Worm (Caenorhabditis elegans) whole organism, L2 larva: ENCODE measurements around the gene smex-2.
"Not testable (repeated sequence)": the region's sequence is repeated elsewhere in the genome, so short reads cannot be mapped to it uniquely, and the experiment has no call there.

Source experiments
- F13H6.1 ChIP-seq: sonication (generic microtip); optimal IDR thresholded peaks from 2 replicates; lab custom pipeline; 2016; ENCODE audit warnings: missing genetic modification characterization, missing compliant biosample characterization
- Y55F3AM.14 ChIP-seq: fragments of 200-800 bp; sonication (Bioruptor generic); optimal IDR thresholded peaks from 2 replicates; lab custom pipeline; 2018; ENCODE audit warnings: mild to moderate bottlenecking, missing genetic modification characterization, missing compliant biosample characterization
- ZK546.5 ChIP-seq: sonication (generic microtip); optimal IDR thresholded peaks from 2 replicates; lab custom pipeline; 2017; ENCODE audit warnings: missing biosample characterization, missing genetic modification characterization
- blmp-1 ChIP-seq: sonication (generic microtip); optimal IDR thresholded peaks from 2 replicates; lab custom pipeline; 2017; ENCODE audit warnings: missing genetic modification characterization, mild to moderate bottlenecking, missing compliant biosample characterization, antibody characterized with exemption, moderate library complexity; ENCODE audit not compliant: insufficient read depth
- ceh-16 ChIP-seq: fragments of 150-350 bp; optimal IDR thresholded peaks from 2 replicates; lab custom pipeline; 2014; ENCODE audit warnings: missing biosample characterization, missing genetic modification characterization
- crh-2 ChIP-seq: sonication (generic microtip); optimal IDR thresholded peaks from 2 replicates; lab custom pipeline; 2017; ENCODE audit warnings: missing biosample characterization, missing genetic modification characterization
- dmd-4 ChIP-seq: sonication (generic microtip); optimal IDR thresholded peaks from 2 replicates; lab custom pipeline; 2017; ENCODE audit warnings: missing biosample characterization, missing genetic modification characterization
- elt-3 ChIP-seq: sonication (generic microtip); optimal IDR thresholded peaks from 2 replicates; lab custom pipeline; 2017; ENCODE audit warnings: missing biosample characterization, missing genetic modification characterization
- fos-1 ChIP-seq: fragments of 150-350 bp; optimal IDR thresholded peaks from 2 replicates; lab custom pipeline; 2014; ENCODE audit warnings: missing biosample characterization, missing genetic modification characterization
- gmeb-1 ChIP-seq: fragments of 150-350 bp; optimal IDR thresholded peaks from 2 replicates; lab custom pipeline; 2014; ENCODE audit warnings: missing biosample characterization, missing genetic modification characterization
- lin-11 ChIP-seq: fragments of 150-350 bp; sonication (generic microtip); optimal IDR thresholded peaks from 2 replicates; lab custom pipeline; 2014; ENCODE audit warnings: missing biosample characterization, missing genetic modification characterization, inconsistent platforms, mixed read lengths
- lin-39 ChIP-seq: fragments of 150-350 bp; optimal IDR thresholded peaks from 2 replicates; lab custom pipeline; 2014; ENCODE audit warnings: missing biosample characterization, missing genetic modification reagents, missing genetic modification characterization
- mab-5 ChIP-seq: fragments of 150-350 bp; optimal IDR thresholded peaks from 2 replicates; lab custom pipeline; 2014; ENCODE audit warnings: missing biosample characterization, missing genetic modification characterization
- mbf-1 ChIP-seq: sonication (generic microtip); optimal IDR thresholded peaks from 2 replicates; lab custom pipeline; 2017; ENCODE audit warnings: missing biosample characterization, missing genetic modification characterization
- nhr-11 ChIP-seq: fragments of 150-350 bp; optimal IDR thresholded peaks from 2 replicates; lab custom pipeline; 2014; ENCODE audit warnings: missing biosample characterization, missing genetic modification characterization
- nhr-129 ChIP-seq: fragments of 150-350 bp; optimal IDR thresholded peaks from 2 replicates; lab custom pipeline; 2014; ENCODE audit warnings: missing biosample characterization, missing genetic modification characterization
- nhr-21 ChIP-seq: fragments of 150-350 bp; optimal IDR thresholded peaks from 2 replicates; lab custom pipeline; 2014; ENCODE audit warnings: missing biosample characterization, missing genetic modification characterization
- nhr-237 ChIP-seq: fragments of 150-350 bp; optimal IDR thresholded peaks from 2 replicates; lab custom pipeline; 2014; ENCODE audit warnings: missing biosample characterization, missing genetic modification characterization
- nhr-25 ChIP-seq: fragments of 150-350 bp; sonication (generic microtip); optimal IDR thresholded peaks from 3 replicates; lab custom pipeline; 2014; ENCODE audit warnings: missing biosample characterization, missing genetic modification characterization
- nhr-77 ChIP-seq: fragments of 150-350 bp; optimal IDR thresholded peaks from 2 replicates; lab custom pipeline; 2014; ENCODE audit warnings: missing biosample characterization, missing genetic modification characterization
- peb-1 ChIP-seq: fragments of 150-350 bp; optimal IDR thresholded peaks from 2 replicates; lab custom pipeline; 2014; ENCODE audit warnings: missing biosample characterization, missing genetic modification characterization
- skn-1 ChIP-seq: sonication (generic microtip); optimal IDR thresholded peaks from 2 replicates; lab custom pipeline; 2017; ENCODE audit warnings: missing biosample characterization, missing genetic modification characterization
- sma-3 ChIP-seq: sonication (generic microtip); optimal IDR thresholded peaks from 2 replicates; lab custom pipeline; 2016; ENCODE audit warnings: missing genetic modification reagents, missing genetic modification characterization, missing compliant biosample characterization
- sma-9 ChIP-seq, 2 experiments: fragments of 150-350 bp in 1 of 2; sonication (generic microtip) in 1 of 2; optimal IDR thresholded peaks; 2 replicates each; lab custom pipeline; 2014 to 2016; ENCODE audit warnings: missing genetic modification characterization in 2 of 2, mild to moderate bottlenecking in 1 of 2, missing biosample characterization in 1 of 2, missing compliant biosample characterization in 1 of 2, missing genetic modification reagents in 1 of 2, moderate library complexity in 1 of 2
- unc-55 ChIP-seq: fragments of 150-350 bp; sonication (generic microtip); optimal IDR thresholded peaks from 3 replicates; lab custom pipeline; 2014; ENCODE audit warnings: missing biosample characterization, missing genetic modification reagents, missing genetic modification characterization
- zag-1 ChIP-seq: fragments of 150-350 bp; optimal IDR thresholded peaks from 2 replicates; lab custom pipeline; 2014; ENCODE audit warnings: missing biosample characterization, missing genetic modification characterization
- ztf-1 ChIP-seq: fragments of 200-800 bp; sonication (Bioruptor generic); conservative IDR thresholded peaks from 2 replicates; pipeline ENCODE4 v1.3.6; 2022; ENCODE audit warnings: missing genetic modification characterization, missing compliant biosample characterization

smex-2 gene

DNA sequence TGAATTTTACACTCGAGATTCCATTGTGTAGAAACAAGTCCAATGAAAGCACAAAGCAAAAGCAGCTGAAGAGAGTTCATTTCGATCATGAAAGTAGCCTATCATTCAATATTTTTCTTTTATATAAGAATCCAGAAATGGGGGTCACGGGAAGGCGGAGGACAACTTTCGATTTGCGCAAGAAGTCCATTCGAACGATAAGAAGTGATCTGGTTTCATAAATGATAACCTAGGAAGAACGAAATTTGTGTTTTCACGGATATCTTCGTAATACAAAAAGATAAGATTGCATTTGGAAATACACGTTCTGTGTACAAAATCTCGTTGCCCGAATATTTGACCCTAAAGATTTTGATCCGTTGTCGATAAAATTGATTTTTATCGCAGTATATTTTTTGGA lies 7.8 kb downstream of the smex-2 start, which contains the start of gene Y102A11A.5:
Y102A11A.5 (minus strand) TSS at position 175 of the 400 bp plus-strand sequence.
- TF ChIP-seq nhr-237 (tag; lab: Kevin White, UChicago) (no peak), nhr-21 (tag; lab: Kevin White, UChicago) (peak; percentile 45)

ce11 chrX:2030871-2031270 lies 8.4 kb downstream of the smex-2 start:
- TF ChIP-seq skn-1 (tag; lab: Kevin White, UChicago) (no peak), nhr-11 (tag; lab: Kevin White, UChicago) (no peak), lin-39 (tag; lab: Kevin White, UChicago) (no peak)

DNA sequence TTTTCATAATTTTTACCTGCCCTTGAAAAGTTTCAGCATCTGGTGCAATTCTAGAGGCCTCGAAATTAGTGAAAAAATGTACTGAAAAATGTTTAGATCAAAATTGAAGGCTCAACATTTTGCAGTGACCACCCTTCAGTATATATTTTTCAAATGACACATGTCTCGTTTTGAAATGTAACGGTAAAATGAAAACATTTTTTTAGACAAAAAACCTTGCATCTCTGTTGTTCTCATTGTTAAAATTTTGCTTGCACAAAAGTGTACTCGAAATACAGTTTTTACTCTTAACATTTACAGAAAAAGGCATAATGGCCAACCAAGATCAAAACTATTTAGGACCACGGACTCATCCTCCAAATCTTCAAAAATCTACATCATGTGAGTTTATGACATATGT lies 12.9 kb downstream of the smex-2 start, which contains the start of gene Y102A11A.2:
Y102A11A.2 (plus strand) TSS at position 301 of the 400 bp plus-strand sequence.
- TF ChIP-seq blmp-1 (tag; lab: Kevin White, UChicago); nhr-11 (tag; lab: Kevin White, UChicago); unc-55 (GFP tag; lab: Kevin White, UChicago): not testable (repeated sequence)

- peak; percentile 13 for TF ChIP-seq fos-1 (tag; lab: Kevin White, UChicago)
- TF ChIP-seq, all 48 proteins: peak for 1; not testable (repeated sequence) for 47
Observed at ce11 chrX:2025405-2025804, 13.9 kb downstream of the smex-2 start.

ce11 chrX:2021558-2021957 lies 17.7 kb downstream of the smex-2 start:
- no peak for TF ChIP-seq F13H6.1 (tag; lab: Kevin White, UChicago)
- TF ChIP-seq, all 48 proteins: peak for 0

DNA sequence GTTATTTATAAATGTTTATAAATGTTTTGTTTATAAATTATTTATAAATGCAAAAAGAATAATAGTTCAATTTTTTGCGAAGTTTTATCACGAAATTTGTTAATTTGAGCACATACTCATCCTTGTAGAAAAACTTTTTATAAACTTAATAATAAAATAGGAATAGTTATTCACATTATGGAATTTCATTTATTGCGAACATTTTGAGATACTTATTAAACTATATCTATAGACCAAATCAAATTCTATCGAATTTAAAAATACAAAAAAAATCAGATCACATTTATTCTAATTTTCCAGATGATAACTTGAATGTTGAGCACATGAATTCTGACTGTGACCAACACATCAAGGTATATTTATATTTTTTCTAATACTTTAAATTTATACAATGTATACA lies 20.4 kb downstream of the smex-2 start, which contains the start of gene Y102A11A.3:
Y102A11A.3 (plus strand) TSS at position 301 of the 400 bp plus-strand sequence.
- TF ChIP-seq zag-1 (tag; lab: Kevin White, UChicago) (no peak), Y55F3AM.14 (GFP tag; lab: Kevin White, UChicago) (no peak), nhr-129 (no peak), nhr-21 (tag; lab: Kevin White, UChicago) (no peak), nhr-237 (tag; lab: Kevin White, UChicago) (no peak), ZK546.5 (tag; lab: Kevin White, UChicago) (no peak), sma-3 (no peak), elt-3 (tag; lab: Kevin White, UChicago) (no peak), gmeb-1 (tag; lab: Kevin White, UChicago) (no peak), ceh-16 (tag; lab: Kevin White, UChicago) (no peak), mbf-1 (tag; lab: Kevin White, UChicago) (no peak), crh-2 (tag; lab: Kevin White, UChicago) (no peak)

ce11 chrX:2018211-2018610 lies 21.0 kb downstream of the smex-2 start:
- TF ChIP-seq lin-11 (tag; lab: Kevin White, UChicago), result no peak
- TF ChIP-seq lin-39 (tag; lab: Kevin White, UChicago), result no peak
- TF ChIP-seq skn-1 (tag; lab: Kevin White, UChicago), result peak; percentile 19
- no peak for TF ChIP-seq nhr-77 (tag; lab: Kevin White, UChicago)
- no peak for TF ChIP-seq sma-9 (GFP tag; optimal IDR thresholded peaks at IDR 0.05; lab: Kevin White, UChicago)
- TF ChIP-seq sma-9 (tag; optimal IDR thresholded peaks at IDR 0.05; lab: Kevin White, UChicago), result no peak
- TF ChIP-seq nhr-237 (tag; lab: Kevin White, UChicago), result no peak
- TF ChIP-seq crh-2 (tag; lab: Kevin White, UChicago), result no peak
- TF ChIP-seq gmeb-1 (tag; lab: Kevin White, UChicago), result no peak
- no peak for TF ChIP-seq nhr-21 (tag; lab: Kevin White, UChicago)
- TF ChIP-seq mab-5 (tag; lab: Kevin White, UChicago), result no peak
- TF ChIP-seq mbf-1 (tag; lab: Kevin White, UChicago), result no peak
- peak; percentile 82 for TF ChIP-seq fos-1 (tag; lab: Kevin White, UChicago)
- no peak for TF ChIP-seq zag-1 (tag; lab: Kevin White, UChicago)
- TF ChIP-seq nhr-25 (tag; lab: Kevin White, UChicago), result no peak
- TF ChIP-seq ztf-1, result no peak
- no peak for TF ChIP-seq F13H6.1 (tag; lab: Kevin White, UChicago)
- no peak for TF ChIP-seq dmd-4 (tag; lab: Kevin White, UChicago)
- no peak for TF ChIP-seq peb-1
